Worm (Caenorhabditis elegans) whole organism, L4/young adult: ENCODE measurements around the gene T27A10.5.

Experiments used
- W03F9.2 ChIP-seq: fragments of 150-350 bp; optimal IDR thresholded peaks from 2 replicates; lab custom pipeline; 2014; ENCODE audit warnings: missing biosample characterization, missing genetic modification characterization
- him-1 ChIP-seq: sonication (generic microtip); optimal IDR thresholded peaks from 2 replicates; lab custom pipeline; 2016; ENCODE audit warnings: missing genotype, missing genetic modification reagents, missing genetic modification characterization, missing compliant biosample characterization

ce11 chrX:3605727-3606126 lies 32.3 kb upstream of the T27A10.5 start, which contains the start of gene C18B2.4:
- TF ChIP-seq him-1 (tag; lab: Kevin White, UChicago) (no peak), W03F9.2 (tag; lab: Kevin White, UChicago) (peak; percentile 41)
